Worm (Caenorhabditis elegans) whole organism, early embryonic: ENCODE results near the gene fipr-10.

Experiments
- B0310.2 ChIP-seq: sonication (generic microtip); optimal IDR thresholded peaks from 2 replicates; lab custom pipeline; 2016; ENCODE audit warnings: mild to moderate bottlenecking, missing genetic modification characterization, missing compliant biosample characterization
- F13C5.2 ChIP-seq: sonication (generic microtip); optimal IDR thresholded peaks from 2 replicates; lab custom pipeline; 2017; ENCODE audit warnings: mild to moderate bottlenecking, missing genetic modification characterization, inconsistent platforms, missing compliant biosample characterization
- aly-1 ChIP-seq: sonication (generic microtip); optimal IDR thresholded peaks from 2 replicates; lab custom pipeline; 2016; ENCODE audit warnings: missing genetic modification characterization, missing compliant biosample characterization
- hmbx-1 ChIP-seq: sonication (generic microtip); optimal IDR thresholded peaks from 2 replicates; lab custom pipeline; 2016; ENCODE audit warnings: mild to moderate bottlenecking, missing genetic modification characterization, missing compliant biosample characterization
- hnd-1 ChIP-seq: sonication (generic microtip); optimal IDR thresholded peaks from 2 replicates; lab custom pipeline; 2016; ENCODE audit warnings: missing genetic modification characterization, missing compliant biosample characterization
- scrt-1 ChIP-seq: fragments of 200-800 bp; sonication (Bioruptor generic); IDR thresholded peaks from 2 replicates; pipeline ENCODE4 v1.3.6; 2022; ENCODE audit warnings: missing genetic modification characterization, missing compliant biosample characterization
- sea-1 ChIP-seq: fragments of 200-800 bp; sonication (Bioruptor generic); conservative IDR thresholded peaks from 2 replicates; pipeline ENCODE4 v1.3.6; 2022; ENCODE audit warnings: missing genetic modification characterization, missing compliant biosample characterization

- no peak for TF ChIP-seq scrt-1
- no peak for TF ChIP-seq hmbx-1 (tag; lab: Kevin White, UChicago)
- TF ChIP-seq hnd-1 (tag; lab: Kevin White, UChicago) = no peak
- no peak for TF ChIP-seq aly-1 (tag; lab: Kevin White, UChicago)
- no peak for TF ChIP-seq B0310.2 (tag; lab: Kevin White, UChicago)
- TF ChIP-seq F13C5.2 = no peak
- TF ChIP-seq sea-1 (GFP tag; lab: Robert Waterston, UW) = no peak
These were observed 6.8 kb upstream of the fipr-10 start for ce11 chrV:9907205-9907604.
